Worm (Caenorhabditis elegans) whole organism, L4 larva: Measurements from ENCODE around the gene srbc-16.

Experiments
- T20F7.1 ChIP-seq: fragments of 200-800 bp; sonication (Bioruptor generic); optimal IDR thresholded peaks from 2 replicates; lab custom pipeline; 2018; ENCODE audit warnings: mild to moderate bottlenecking, missing genetic modification characterization, missing compliant biosample characterization
- dpl-1 ChIP-seq: fragments of 150-350 bp; optimal IDR thresholded peaks from 2 replicates; lab custom pipeline; 2014; ENCODE audit warnings: missing biosample characterization, missing genetic modification reagents, missing genetic modification characterization
- duxl-1 ChIP-seq: sonication (generic microtip); optimal IDR thresholded peaks from 2 replicates; lab custom pipeline; 2016; ENCODE audit warnings: mild to moderate bottlenecking, missing genetic modification characterization, moderate library complexity, missing compliant biosample characterization; ENCODE audit not compliant: poor library complexity
- hlh-11 ChIP-seq: fragments of 200-800 bp; sonication (Bioruptor generic); optimal IDR thresholded peaks from 2 replicates; lab custom pipeline; 2018; ENCODE audit warnings: mild to moderate bottlenecking, missing genetic modification characterization, missing compliant biosample characterization
- lsy-2 ChIP-seq, 2 experiments: fragments of 150-350 bp in 1 of 2; sonication (generic microtip) in 1 of 2; optimal IDR thresholded peaks; 2 replicates each; lab custom pipeline; 2014 to 2017; ENCODE audit warnings: missing biosample characterization in 2 of 2, missing genetic modification characterization in 2 of 2

DNA sequence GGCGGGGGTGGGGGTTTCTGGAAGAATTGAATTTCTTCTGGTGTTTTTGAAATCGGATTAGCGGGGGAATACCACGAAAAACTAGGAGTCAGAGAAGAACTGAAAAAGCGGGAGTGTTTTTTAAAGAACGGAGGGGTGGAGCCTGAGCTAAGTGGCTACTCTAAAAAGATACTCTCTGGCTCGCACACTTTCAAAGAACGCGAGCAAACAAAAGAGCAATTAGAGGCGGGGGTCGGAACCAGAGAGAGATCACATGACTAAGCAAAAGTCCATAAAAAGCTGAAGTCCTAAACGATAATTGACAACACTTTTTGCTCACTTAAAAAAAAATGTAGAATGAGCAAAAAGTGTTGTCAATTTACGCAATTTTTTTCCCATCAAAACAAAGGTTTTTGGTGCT lies 47.5 kb upstream of the srbc-16 start:
- TF ChIP-seq duxl-1 (tag; lab: Kevin White, UChicago) (no peak), lsy-2 (tag; optimal IDR thresholded peaks at IDR 0.05; lab: Kevin White, UChicago) (peak in 1 of 2 experiments; percentile 26), hlh-11 (no peak), T20F7.1 (GFP tag; lab: Kevin White, UChicago) (no peak), dpl-1 (GFP tag; lab: Kevin White, UChicago) (no peak)
